Fruit fly (Drosophila melanogaster) whole organism: ENCODE data around the gene Osi22.

Experiments
- Dll ChIP-seq: fragments of >200 bp; optimal IDR thresholded peaks from 2 replicates; lab custom pipeline; 2017
- EcR ChIP-seq, 2 experiments: fragments of >200 bp; optimal IDR thresholded peaks; 2 replicates each; lab custom pipeline; 2017; ENCODE audit warnings: missing biosample characterization in 2 of 2, missing genetic modification characterization in 2 of 2, missing genetic modification reagents in 2 of 2
- pan ChIP-seq: fragments of >200 bp; optimal IDR thresholded peaks from 2 replicates; lab custom pipeline; 2017
- psq ChIP-seq: fragments of >200 bp; optimal IDR thresholded peaks from 2 replicates; lab custom pipeline; 2017

- TF ChIP-seq EcR (GFP tag; optimal IDR thresholded peaks at IDR 0.05; lab: Kevin White, UChicago) (no peak), Dll (no peak), psq (lab: Kevin White, UChicago) (no peak), pan (lab: Kevin White, UChicago) (no peak)
These were observed 18.7 kb upstream of the Osi22 start, which contains the start of gene TBC1D5 for dm6 chr3R:13271758-13272157.
